Worm (Caenorhabditis elegans) whole organism, early embryonic: ENCODE results near the gene nhr-3.

Experiments used
- ama-1 ChIP-seq: fragments of 150-350 bp; optimal IDR thresholded peaks from 2 replicates; lab custom pipeline; 2014
- pes-1 ChIP-seq: fragments of 200-800 bp; sonication (Bioruptor generic); IDR thresholded peaks from 2 replicates; pipeline ENCODE4 v1.3.6; 2022; ENCODE audit warnings: missing genetic modification reagents, missing genetic modification characterization, missing compliant biosample characterization
- tra-4 ChIP-seq: sonication (generic microtip); optimal IDR thresholded peaks from 2 replicates; lab custom pipeline; 2017; ENCODE audit warnings: missing genetic modification characterization, missing compliant biosample characterization

DNA sequence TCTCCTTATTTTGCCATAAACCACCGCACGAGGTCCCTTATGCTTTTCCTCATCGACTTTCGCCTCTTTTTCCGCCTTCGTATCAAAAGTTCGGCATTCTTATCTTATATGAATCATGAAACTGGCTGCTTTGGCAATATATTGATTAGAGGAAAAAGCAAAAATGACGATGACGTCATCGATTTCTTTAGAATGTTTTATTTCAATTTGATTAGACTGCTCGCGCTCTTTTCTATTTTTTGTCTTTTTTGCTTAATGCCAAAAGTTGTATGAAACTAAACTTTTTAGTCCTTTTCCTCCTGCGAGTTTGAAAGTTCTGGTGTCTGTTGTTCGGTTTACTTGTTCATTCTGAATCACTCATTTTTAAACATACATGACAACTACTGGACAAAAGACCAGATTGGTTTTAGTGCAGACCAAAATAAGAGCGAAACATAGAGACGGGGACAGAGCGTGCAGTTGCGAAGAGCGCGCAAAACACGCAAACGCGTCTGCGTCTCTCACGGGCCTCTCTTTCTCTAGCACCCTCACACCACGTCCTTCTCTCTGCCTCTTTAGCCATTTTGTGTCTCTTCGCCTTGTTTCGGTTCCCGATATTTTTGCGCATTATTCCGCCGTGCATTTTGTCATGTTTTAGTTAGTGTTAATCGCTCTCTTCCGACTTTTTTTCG lies 51.9 kb downstream of the nhr-3 start:
- TF ChIP-seq ama-1 (no peak), tra-4 (tag; lab: Kevin White, UChicago) (no peak), pes-1 (no peak)
